Worm (Caenorhabditis elegans) whole organism, young adult: ENCODE measurements around the gene C50B6.9.
A peak's percentile ranks its signal among the peaks of the same experiment; 100 is the strongest.

Experiments
- B0261.1 ChIP-seq: sonication (generic microtip); optimal IDR thresholded peaks from 2 replicates; lab custom pipeline; 2016; ENCODE audit warnings: mild to moderate bottlenecking, missing genetic modification characterization, moderate library complexity, missing compliant biosample characterization
- C06A6.2 ChIP-seq: fragments of 200-800 bp; sonication (Bioruptor generic); conservative IDR thresholded peaks from 2 replicates; pipeline ENCODE4 v1.3.6; 2022; ENCODE audit warnings: missing genetic modification characterization, missing compliant biosample characterization
- F39B2.1 ChIP-seq: fragments of 200-800 bp; sonication (Bioruptor generic); IDR thresholded peaks from 2 replicates; pipeline ENCODE4 v1.3.6; 2022; ENCODE audit warnings: missing genetic modification reagents, missing genetic modification characterization, missing compliant biosample characterization
- F49E8.2 ChIP-seq: sonication (generic microtip); optimal IDR thresholded peaks from 3 replicates; lab custom pipeline; 2017; ENCODE audit warnings: missing genetic modification characterization, mild to moderate bottlenecking, missing compliant biosample characterization, antibody characterized with exemption, moderate library complexity; ENCODE audit not compliant: insufficient read depth
- F55B11.4 ChIP-seq: sonication (generic microtip); optimal IDR thresholded peaks from 2 replicates; lab custom pipeline; 2016; ENCODE audit warnings: missing compliant biosample characterization, missing genetic modification characterization, borderline replicate concordance; ENCODE audit not compliant: insufficient read depth
- F57A8.1 ChIP-seq: fragments of 200-800 bp; sonication (Bioruptor generic); optimal IDR thresholded peaks from 2 replicates; lab custom pipeline; 2018; ENCODE audit warnings: mild to moderate bottlenecking, missing genetic modification characterization, moderate library complexity, missing compliant biosample characterization
- F57C9.4 ChIP-seq: sonication (generic microtip); optimal IDR thresholded peaks from 2 replicates; lab custom pipeline; 2017; ENCODE audit warnings: mild to moderate bottlenecking, missing genetic modification characterization, missing compliant biosample characterization
- T07F8.4 ChIP-seq: sonication (generic microtip); optimal IDR thresholded peaks from 2 replicates; lab custom pipeline; 2016; ENCODE audit warnings: mild to moderate bottlenecking, missing genetic modification characterization, moderate library complexity, missing compliant biosample characterization
- T26A5.8 ChIP-seq: sonication (generic microtip); optimal IDR thresholded peaks from 2 replicates; lab custom pipeline; 2016; ENCODE audit warnings: missing genetic modification characterization, missing compliant biosample characterization
- Y56A3A.18 ChIP-seq: fragments of 200-800 bp; sonication (Bioruptor generic); IDR thresholded peaks from 2 replicates; pipeline ENCODE4 v1.3.6; 2022; ENCODE audit warnings: missing genetic modification reagents, missing genetic modification characterization, missing compliant biosample characterization
- akir-1 ChIP-seq: fragments of 200-800 bp; sonication (Bioruptor generic); optimal IDR thresholded peaks from 2 replicates; lab custom pipeline; 2018; ENCODE audit warnings: mild to moderate bottlenecking, missing genetic modification characterization, moderate library complexity, missing compliant biosample characterization
- attf-3 ChIP-seq: fragments of 200-800 bp; sonication (Bioruptor generic); conservative IDR thresholded peaks from 2 replicates; pipeline ENCODE4 v1.3.6; 2022; ENCODE audit warnings: missing genetic modification reagents, missing genetic modification characterization, missing compliant biosample characterization
- cebp-2 ChIP-seq: fragments of 200-800 bp; sonication (Bioruptor generic); IDR thresholded peaks from 2 replicates; pipeline ENCODE4 v1.3.6; 2022; ENCODE audit warnings: missing genetic modification characterization, missing compliant biosample characterization
- die-1 ChIP-seq: sonication (generic microtip); optimal IDR thresholded peaks from 2 replicates; lab custom pipeline; 2016; ENCODE audit warnings: missing genotype, mild to moderate bottlenecking, missing genetic modification characterization, missing compliant biosample characterization
- dpff-1 ChIP-seq: sonication (generic microtip); optimal IDR thresholded peaks from 2 replicates; lab custom pipeline; 2017; ENCODE audit warnings: mild to moderate bottlenecking, missing genetic modification characterization, missing compliant biosample characterization
- dpl-1 ChIP-seq: fragments of 150-350 bp; optimal IDR thresholded peaks from 2 replicates; lab custom pipeline; 2014; ENCODE audit warnings: missing biosample characterization, missing genetic modification reagents, missing genetic modification characterization
- ekl-4 ChIP-seq: fragments of 200-800 bp; sonication (Bioruptor generic); IDR thresholded peaks from 2 replicates; pipeline ENCODE4 v1.3.6; 2022; ENCODE audit warnings: missing genetic modification reagents, missing genetic modification characterization, missing compliant biosample characterization
- ets-4 ChIP-seq: fragments of 200-800 bp; sonication (Bioruptor generic); optimal IDR thresholded peaks from 2 replicates; lab custom pipeline; 2018; ENCODE audit warnings: mild to moderate bottlenecking, missing genetic modification characterization, missing compliant biosample characterization
- hmg-1.2 ChIP-seq: fragments of 200-800 bp; sonication (Bioruptor generic); IDR thresholded peaks from 2 replicates; pipeline ENCODE4 v1.3.6; 2022; ENCODE audit warnings: missing genetic modification reagents, missing genetic modification characterization, missing compliant biosample characterization
- hmg-20 ChIP-seq: fragments of 200-800 bp; sonication (Bioruptor generic); IDR thresholded peaks from 2 replicates; pipeline ENCODE4 v1.3.6; 2022; ENCODE audit warnings: missing genetic modification reagents, missing genetic modification characterization, missing compliant biosample characterization
- hsf-1 ChIP-seq: fragments of 200-800 bp; sonication (Bioruptor generic); IDR thresholded peaks from 2 replicates; pipeline ENCODE4 v1.3.6; 2022; ENCODE audit warnings: missing genetic modification reagents, missing genetic modification characterization, missing compliant biosample characterization
- let-526 ChIP-seq: fragments of 200-800 bp; sonication (Bioruptor generic); IDR thresholded peaks from 2 replicates; pipeline ENCODE4 v1.3.6; 2022; ENCODE audit warnings: missing genetic modification reagents, missing genetic modification characterization, missing compliant biosample characterization
- let-607 ChIP-seq, 2 experiments: fragments of 200-800 bp in 1 of 2; sonication (Bioruptor generic) in 1 of 2; sonication (generic microtip) in 1 of 2; optimal IDR thresholded peaks; 2 replicates each; lab custom pipeline; 2016 to 2018; ENCODE audit warnings: mild to moderate bottlenecking in 2 of 2, missing compliant biosample characterization in 2 of 2, missing genetic modification characterization in 2 of 2, moderate library complexity in 2 of 2, missing genotype in 1 of 2
- mcd-1 ChIP-seq: fragments of 200-800 bp; sonication (Bioruptor generic); IDR thresholded peaks from 2 replicates; pipeline ENCODE4 v1.3.6; 2022; ENCODE audit warnings: missing genetic modification reagents, missing genetic modification characterization, missing compliant biosample characterization
- nfya-1 ChIP-seq: sonication (generic microtip); optimal IDR thresholded peaks from 2 replicates; lab custom pipeline; 2017; ENCODE audit warnings: antibody characterized with exemption, missing compliant biosample characterization, missing genetic modification characterization, borderline replicate concordance; ENCODE audit not compliant: insufficient read depth
- nfyb-1 ChIP-seq: fragments of 200-800 bp; sonication (Bioruptor generic); IDR thresholded peaks from 2 replicates; pipeline ENCODE4 v1.3.6; 2022; ENCODE audit warnings: missing genetic modification reagents, missing genetic modification characterization, missing compliant biosample characterization
- nhr-120 ChIP-seq: fragments of 200-800 bp; sonication (Bioruptor generic); IDR thresholded peaks from 2 replicates; pipeline ENCODE4 v1.3.6; 2022; ENCODE audit warnings: missing genetic modification characterization, missing compliant biosample characterization
- nhr-90 ChIP-seq: sonication (generic microtip); optimal IDR thresholded peaks from 2 replicates; lab custom pipeline; 2016; ENCODE audit warnings: missing genotype, mild to moderate bottlenecking, missing genetic modification characterization, missing compliant biosample characterization
- rcor-1 ChIP-seq: fragments of 200-800 bp; sonication (Bioruptor generic); IDR thresholded peaks from 2 replicates; pipeline ENCODE4 v1.3.6; 2022; ENCODE audit warnings: missing genetic modification reagents, missing genetic modification characterization, missing compliant biosample characterization
- rec-8 ChIP-seq, 2 experiments: sonication (generic microtip); optimal IDR thresholded peaks; 2 replicates each; lab custom pipeline; 2016; ENCODE audit warnings: mild to moderate bottlenecking in 2 of 2, missing genetic modification characterization in 2 of 2, missing genetic modification reagents in 2 of 2, missing genotype in 2 of 2, missing biosample characterization in 1 of 2, missing compliant biosample characterization in 1 of 2, moderate library complexity in 1 of 2
- repo-1 ChIP-seq: sonication (generic microtip); optimal IDR thresholded peaks from 2 replicates; lab custom pipeline; 2017; ENCODE audit warnings: mild to moderate bottlenecking, missing genetic modification characterization, missing compliant biosample characterization
- sdz-38 ChIP-seq: sonication (generic microtip); optimal IDR thresholded peaks from 2 replicates; lab custom pipeline; 2016; ENCODE audit warnings: missing genotype, missing genetic modification characterization, missing compliant biosample characterization
- somi-1 ChIP-seq: fragments of 200-800 bp; sonication (Bioruptor generic); optimal IDR thresholded peaks from 2 replicates; lab custom pipeline; 2018; ENCODE audit warnings: mild to moderate bottlenecking, missing genetic modification characterization, missing compliant biosample characterization
- unc-130 ChIP-seq: sonication (generic microtip); optimal IDR thresholded peaks from 2 replicates; lab custom pipeline; 2016; ENCODE audit warnings: missing genetic modification reagents, missing genetic modification characterization, missing compliant biosample characterization
- xnd-1 ChIP-seq: sonication (generic microtip); optimal IDR thresholded peaks from 2 replicates; lab custom pipeline; 2016; ENCODE audit warnings: missing genotype, missing genetic modification reagents, missing genetic modification characterization, missing compliant biosample characterization
- zfh-2 ChIP-seq: fragments of 200-800 bp; sonication (Bioruptor generic); conservative IDR thresholded peaks from 2 replicates; pipeline ENCODE4 v1.3.6; 2022; ENCODE audit warnings: missing genetic modification reagents, missing genetic modification characterization, missing compliant biosample characterization
- ztf-26 ChIP-seq: sonication (generic microtip); optimal IDR thresholded peaks from 2 replicates; lab custom pipeline; 2017; ENCODE audit warnings: missing genetic modification characterization, missing compliant biosample characterization

Gene C50B6.9

ce11 chrV:13335883-13336419 lies at the start of gene C50B6.9:
C50B6.9 (plus strand) TSS chrV:13336369.
- TF ChIP-seq B0261.1 (tag; lab: Kevin White, UChicago) = no peak
- TF ChIP-seq F49E8.2 (tag; lab: Kevin White, UChicago) = no peak
- TF ChIP-seq let-607 (tag; optimal IDR thresholded peaks at IDR 0.05; lab: Kevin White, UChicago) = no peak
- TF ChIP-seq dpff-1 (tag; lab: Kevin White, UChicago) = no peak
- TF ChIP-seq F57A8.1 (GFP tag; lab: Kevin White, UChicago) = no peak
- no peak for TF ChIP-seq ztf-26 (tag; lab: Kevin White, UChicago)
- no peak for TF ChIP-seq xnd-1 (tag; lab: Kevin White, UChicago)
- no peak for TF ChIP-seq ekl-4 (GFP tag; lab: Robert Waterston, UW)
- TF ChIP-seq rcor-1 = no peak
- TF ChIP-seq nhr-90 = no peak
- no peak for TF ChIP-seq rec-8 (tag; optimal IDR thresholded peaks at IDR 0.05; lab: Kevin White, UChicago)
- TF ChIP-seq F57C9.4 (tag; lab: Kevin White, UChicago) = no peak
- no peak for TF ChIP-seq nfyb-1 (GFP tag; lab: Robert Waterston, UW)
- TF ChIP-seq cebp-2 (GFP tag; lab: Robert Waterston, UW) = no peak

ce11 chrV:13286525-13286924 lies 49.6 kb upstream of the C50B6.9 start:
- TF ChIP-seq let-526 (no peak), nfya-1 (tag; lab: Kevin White, UChicago) (no peak), F55B11.4 (tag; lab: Kevin White, UChicago) (no peak), hmg-20 (GFP tag; lab: Robert Waterston, UW) (no peak), mcd-1 (GFP tag; lab: Robert Waterston, UW) (no peak), unc-130 (GFP tag; lab: Kevin White, UChicago) (no peak), sdz-38 (tag; lab: Kevin White, UChicago) (no peak)
- TF ChIP-seq, all 124 proteins: peak for 0

- no peak for TF ChIP-seq T26A5.8
- TF ChIP-seq hmg-1.2 (GFP tag; lab: Robert Waterston, UW) = peak; percentile 56; the same call in 1 of the 2 replicates
Measured at ce11 chrV:13288881-13289280, 47.3 kb upstream of the C50B6.9 start.

- TF ChIP-seq zfh-2 (GFP tag; lab: Robert Waterston, UW) (no peak), somi-1 (GFP tag; lab: Kevin White, UChicago) (no peak), let-607 (tag; optimal IDR thresholded peaks at IDR 0.05; lab: Kevin White, UChicago) (no peak)
Measured at ce11 chrV:13294507-13294906, 41.7 kb upstream of the C50B6.9 start.

ce11 chrV:13295859-13296258 lies 40.3 kb upstream of the C50B6.9 start, which contains the start of gene uig-1:
uig-1 (minus strand) TSS chrV:13295978.
- TF ChIP-seq repo-1 (no peak), C06A6.2 (no peak), nfya-1 (tag; lab: Kevin White, UChicago) (no peak), akir-1 (GFP tag; lab: Kevin White, UChicago) (no peak), nhr-120 (GFP tag; lab: Robert Waterston, UW) (no peak), dpl-1 (GFP tag; lab: Kevin White, UChicago) (no peak), F39B2.1 (GFP tag; lab: Robert Waterston, UW) (no peak), ets-4 (GFP tag; lab: Kevin White, UChicago) (no peak), die-1 (tag; lab: Kevin White, UChicago) (no peak), Y56A3A.18 (no peak), attf-3 (GFP tag; lab: Robert Waterston, UW) (no peak), hsf-1 (GFP tag; lab: Robert Waterston, UW) (no peak), T07F8.4 (no peak)
- TF ChIP-seq, all 124 proteins: peak for 0
